Fruit fly (Drosophila melanogaster): Measurements from ENCODE around the gene Rok.

dm6 chrX:16595411-16595810 is 41.8 kb downstream of the Rok start:
- TF ChIP-seq Crg-1 (GFP tag; optimal IDR thresholded peaks at IDR 0.05) (no peak), Hr96 (GFP tag; optimal IDR thresholded peaks at IDR 0.05) (no peak), CG7045 (GFP tag; optimal IDR thresholded peaks at IDR 0.05) (no peak), CG11617 (GFP tag; optimal IDR thresholded peaks at IDR 0.05) (no peak), cic (GFP tag; optimal IDR thresholded peaks at IDR 0.05) (no peak), toe (GFP tag; optimal IDR thresholded peaks at IDR 0.05) (no peak), CG33017 (tag; optimal IDR thresholded peaks at IDR 0.05) (no peak), bab1 (GFP tag; optimal IDR thresholded peaks at IDR 0.05) (no peak), CG12768 (GFP tag; optimal IDR thresholded peaks at IDR 0.05) (no peak), cnc (optimal IDR thresholded peaks at IDR 0.05) (no peak), kay (GFP tag; ENCODE audit: borderline replicate concordance) (no peak), Clk (GFP tag; optimal IDR thresholded peaks at IDR 0.05) (no peak), CG14711 (tag; optimal IDR thresholded peaks at IDR 0.05) (no peak), ovo (GFP tag; optimal IDR thresholded peaks at IDR 0.05) (no peak)

Data from whole organism, adult.